Fruit fly (Drosophila melanogaster): Measurements from ENCODE around the gene Eig71Ef.

DNA sequence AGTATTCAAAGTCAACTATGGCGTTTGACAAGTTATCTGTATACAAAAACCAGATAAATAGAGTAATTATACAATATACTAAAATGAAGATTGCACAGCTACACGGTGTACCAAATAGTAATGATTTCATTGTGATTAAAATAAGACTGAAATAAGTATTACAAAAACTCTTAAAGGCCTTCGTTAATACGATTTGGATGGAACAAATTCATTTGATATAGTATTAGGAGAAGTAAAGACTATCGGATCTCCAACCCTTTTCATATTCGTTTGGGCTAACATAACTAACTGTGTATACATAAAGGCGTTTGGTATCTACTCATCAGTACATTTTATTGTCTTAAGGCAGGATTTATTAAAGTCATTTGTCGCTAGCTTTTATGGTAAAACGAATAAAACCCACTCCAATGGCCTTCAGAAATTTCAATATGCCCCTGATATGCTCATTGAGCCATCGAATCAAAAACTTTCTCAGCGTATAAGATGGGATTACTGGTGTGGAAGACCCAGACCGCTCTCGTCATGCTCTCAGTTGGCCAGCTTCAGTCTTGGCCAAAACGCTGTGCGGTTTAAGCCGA lies 26.2 kb upstream of the Eig71Ef start, which contains the start of the genes CG7579 and Pgant8:
- no peak for TF ChIP-seq CG33017 (tag; optimal IDR thresholded peaks at IDR 0.05)
- TF ChIP-seq Mnt (GFP tag; optimal IDR thresholded peaks at IDR 0.05) = no peak
- TF ChIP-seq CG12768 (GFP tag; optimal IDR thresholded peaks at IDR 0.05) = no peak
- TF ChIP-seq CG5204 (GFP tag; optimal IDR thresholded peaks at IDR 0.05) = no peak
- no peak for TF ChIP-seq cnc (optimal IDR thresholded peaks at IDR 0.05)
- TF ChIP-seq CG1620 (GFP tag; optimal IDR thresholded peaks at IDR 0.05) = no peak
- no peak for TF ChIP-seq toe (GFP tag; optimal IDR thresholded peaks at IDR 0.05)
- no peak for TF ChIP-seq Hr96 (GFP tag; optimal IDR thresholded peaks at IDR 0.05)
